Worm (Caenorhabditis elegans) whole organism, young adult: ENCODE measurements around the gene srx-14.
A peak's percentile ranks its signal among the peaks of the same experiment; 100 is the strongest.

Source experiments
- F10E7.11 ChIP-seq: sonication (generic microtip); optimal IDR thresholded peaks from 2 replicates; lab custom pipeline; 2017; ENCODE audit warnings: mild to moderate bottlenecking, missing genetic modification characterization, moderate library complexity, missing compliant biosample characterization
- F23B12.7 ChIP-seq: sonication (generic microtip); optimal IDR thresholded peaks from 2 replicates; lab custom pipeline; 2017; ENCODE audit warnings: missing genetic modification characterization, mild to moderate bottlenecking, missing compliant biosample characterization, antibody characterized with exemption, moderate library complexity; ENCODE audit not compliant: insufficient read depth
- F37B4.10 ChIP-seq: fragments of 200-800 bp; sonication (Bioruptor generic); IDR thresholded peaks from 2 replicates; pipeline ENCODE4 v1.3.6; 2022; ENCODE audit warnings: missing genetic modification characterization, missing compliant biosample characterization
- K11D2.4 ChIP-seq: fragments of 200-800 bp; sonication (Bioruptor generic); IDR thresholded peaks from 2 replicates; pipeline ENCODE4 v1.3.6; 2022; ENCODE audit warnings: missing genetic modification reagents, missing genetic modification characterization, missing compliant biosample characterization
- akir-1 ChIP-seq: fragments of 200-800 bp; sonication (Bioruptor generic); optimal IDR thresholded peaks from 2 replicates; lab custom pipeline; 2018; ENCODE audit warnings: mild to moderate bottlenecking, missing genetic modification characterization, moderate library complexity, missing compliant biosample characterization
- aptf-3 ChIP-seq: fragments of 200-800 bp; sonication (Bioruptor generic); IDR thresholded peaks from 2 replicates; pipeline ENCODE4 v1.3.6; 2022; ENCODE audit warnings: missing genetic modification characterization, missing compliant biosample characterization
- athp-1 ChIP-seq: sonication (generic microtip); optimal IDR thresholded peaks from 2 replicates; lab custom pipeline; 2017; ENCODE audit warnings: mild to moderate bottlenecking, missing genetic modification characterization, missing compliant biosample characterization
- attf-3 ChIP-seq: fragments of 200-800 bp; sonication (Bioruptor generic); conservative IDR thresholded peaks from 2 replicates; pipeline ENCODE4 v1.3.6; 2022; ENCODE audit warnings: missing genetic modification reagents, missing genetic modification characterization, missing compliant biosample characterization
- attf-5 ChIP-seq: fragments of 200-800 bp; sonication (Bioruptor generic); optimal IDR thresholded peaks from 2 replicates; lab custom pipeline; 2018; ENCODE audit warnings: mild to moderate bottlenecking, missing genetic modification characterization, missing compliant biosample characterization
- cebp-1 ChIP-seq, 2 experiments: fragments of 200-800 bp in 1 of 2; sonication (Bioruptor generic) in 1 of 2; sonication (generic microtip) in 1 of 2; IDR thresholded peaks in 1 of 2; optimal IDR thresholded peaks in 1 of 2; 2 replicates each; pipeline versions ENCODE4 v1.3.6 to Lab custom; 2017 to 2022; ENCODE audit warnings: missing compliant biosample characterization in 2 of 2, missing genetic modification characterization in 2 of 2, mild to moderate bottlenecking in 1 of 2, missing genetic modification reagents in 1 of 2, moderate library complexity in 1 of 2
- ceh-58 ChIP-seq: fragments of 200-800 bp; sonication (Bioruptor generic); IDR thresholded peaks from 2 replicates; pipeline ENCODE4 v1.3.6; 2022; ENCODE audit warnings: missing genetic modification characterization, missing compliant biosample characterization
- dox-1 ChIP-seq: fragments of 200-800 bp; sonication (Bioruptor generic); IDR thresholded peaks from 2 replicates; pipeline ENCODE4 v1.3.6; 2022; ENCODE audit warnings: missing genetic modification reagents, missing genetic modification characterization, missing compliant biosample characterization
- egrh-3 ChIP-seq: fragments of 200-800 bp; sonication (Bioruptor generic); IDR thresholded peaks from 2 replicates; pipeline ENCODE4 v1.3.6; 2022; ENCODE audit warnings: missing genetic modification reagents, missing genetic modification characterization, missing compliant biosample characterization
- hmg-1.2 ChIP-seq: fragments of 200-800 bp; sonication (Bioruptor generic); IDR thresholded peaks from 2 replicates; pipeline ENCODE4 v1.3.6; 2022; ENCODE audit warnings: missing genetic modification reagents, missing genetic modification characterization, missing compliant biosample characterization
- lin-54 ChIP-seq: fragments of 200-800 bp; sonication (Bioruptor generic); optimal IDR thresholded peaks from 2 replicates; lab custom pipeline; 2018; ENCODE audit warnings: mild to moderate bottlenecking, missing genetic modification characterization, missing compliant biosample characterization
- lir-1 ChIP-seq: fragments of 200-800 bp; sonication (Bioruptor generic); conservative IDR thresholded peaks from 2 replicates; pipeline ENCODE4 v1.3.6; 2022; ENCODE audit warnings: missing genetic modification reagents, missing genetic modification characterization, missing compliant biosample characterization
- mcd-1 ChIP-seq: fragments of 200-800 bp; sonication (Bioruptor generic); IDR thresholded peaks from 2 replicates; pipeline ENCODE4 v1.3.6; 2022; ENCODE audit warnings: missing genetic modification reagents, missing genetic modification characterization, missing compliant biosample characterization
- nfyb-1 ChIP-seq: fragments of 200-800 bp; sonication (Bioruptor generic); IDR thresholded peaks from 2 replicates; pipeline ENCODE4 v1.3.6; 2022; ENCODE audit warnings: missing genetic modification reagents, missing genetic modification characterization, missing compliant biosample characterization
- nhr-179 ChIP-seq: sonication (generic microtip); optimal IDR thresholded peaks from 2 replicates; lab custom pipeline; 2016; ENCODE audit warnings: mild to moderate bottlenecking, missing genetic modification characterization, missing compliant biosample characterization
- nhr-80 ChIP-seq: sonication (generic microtip); optimal IDR thresholded peaks from 2 replicates; lab custom pipeline; 2016; ENCODE audit warnings: missing genetic modification characterization, missing compliant biosample characterization
- repo-1 ChIP-seq: sonication (generic microtip); optimal IDR thresholded peaks from 2 replicates; lab custom pipeline; 2017; ENCODE audit warnings: mild to moderate bottlenecking, missing genetic modification characterization, missing compliant biosample characterization
- sdz-38 ChIP-seq: sonication (generic microtip); optimal IDR thresholded peaks from 2 replicates; lab custom pipeline; 2016; ENCODE audit warnings: missing genotype, missing genetic modification characterization, missing compliant biosample characterization
- somi-1 ChIP-seq: fragments of 200-800 bp; sonication (Bioruptor generic); optimal IDR thresholded peaks from 2 replicates; lab custom pipeline; 2018; ENCODE audit warnings: mild to moderate bottlenecking, missing genetic modification characterization, missing compliant biosample characterization
- sptf-2 ChIP-seq: fragments of 200-800 bp; sonication (Bioruptor generic); optimal IDR thresholded peaks from 2 replicates; lab custom pipeline; 2018; ENCODE audit warnings: mild to moderate bottlenecking, missing genetic modification characterization, missing compliant biosample characterization
- tbp1 ChIP-seq: fragments of 200-800 bp; sonication (Bioruptor generic); optimal IDR thresholded peaks from 2 replicates; lab custom pipeline; 2018; ENCODE audit warnings: mild to moderate bottlenecking, missing genetic modification characterization, missing compliant biosample characterization
- zfh-2 ChIP-seq: fragments of 200-800 bp; sonication (Bioruptor generic); conservative IDR thresholded peaks from 2 replicates; pipeline ENCODE4 v1.3.6; 2022; ENCODE audit warnings: missing genetic modification reagents, missing genetic modification characterization, missing compliant biosample characterization
- zim-3 ChIP-seq: sonication (generic microtip); optimal IDR thresholded peaks from 2 replicates; lab custom pipeline; 2017; ENCODE audit warnings: mild to moderate bottlenecking, missing genetic modification characterization, moderate library complexity, missing compliant biosample characterization
- ztf-18 ChIP-seq: sonication (generic microtip); optimal IDR thresholded peaks from 2 replicates; lab custom pipeline; 2016; ENCODE audit warnings: missing genotype, mild to moderate bottlenecking, missing genetic modification characterization, missing compliant biosample characterization
- ztf-26 ChIP-seq: sonication (generic microtip); optimal IDR thresholded peaks from 2 replicates; lab custom pipeline; 2017; ENCODE audit warnings: missing genetic modification characterization, missing compliant biosample characterization
- ztf-28 ChIP-seq: fragments of 200-800 bp; sonication (Bioruptor generic); IDR thresholded peaks from 2 replicates; pipeline ENCODE4 v1.3.6; 2022; ENCODE audit warnings: missing genetic modification reagents, missing genetic modification characterization, missing compliant biosample characterization

Gene srx-14

DNA sequence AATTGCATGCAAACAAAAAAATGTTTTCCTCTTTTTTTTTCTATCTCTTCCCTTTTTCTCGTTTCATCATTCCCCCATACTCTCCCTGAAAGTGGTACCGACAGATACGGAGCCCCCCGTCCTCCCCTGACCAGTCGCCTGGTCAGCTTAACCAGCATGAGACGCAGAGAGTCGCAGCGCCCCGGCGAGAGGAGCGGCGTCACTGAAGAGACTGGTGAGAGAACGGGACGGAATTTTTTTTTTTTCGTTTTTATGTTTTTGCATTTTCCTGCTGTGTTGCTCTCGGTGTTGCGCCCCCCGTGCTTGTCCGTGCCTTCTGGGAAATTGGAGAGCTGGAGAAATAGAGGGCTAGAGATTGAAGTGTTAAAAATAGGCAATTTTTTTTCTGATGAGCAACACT, 43.2 kb downstream of the srx-14 start (continued):
- TF ChIP-seq nfyb-1 (GFP tag; lab: Robert Waterston, UW) (0 out of 2 replicates have a peak, but pooled peaks have one; percentile 28), ztf-18 (tag; lab: Kevin White, UChicago) (peak; percentile 23), K11D2.4 (GFP tag; lab: Robert Waterston, UW) (peak; percentile 83), cebp-1 (GFP tag; IDR thresholded peaks at IDR 0.05; lab: Robert Waterston, UW) (no peak), cebp-1 (tag; optimal IDR thresholded peaks at IDR 0.05; lab: Kevin White, UChicago) (peak; percentile 72), ztf-26 (tag; lab: Kevin White, UChicago) (no peak), zim-3 (tag; lab: Kevin White, UChicago) (no peak), sptf-2 (GFP tag; lab: Kevin White, UChicago) (no peak), F23B12.7 (peak; percentile 40), nhr-80 (peak; percentile 88), repo-1 (tag; lab: Kevin White, UChicago) (no peak), lin-54 (GFP tag; lab: Kevin White, UChicago) (peak; percentile 9)
- TF ChIP-seq, all 124 proteins: peak for 19

DNA sequence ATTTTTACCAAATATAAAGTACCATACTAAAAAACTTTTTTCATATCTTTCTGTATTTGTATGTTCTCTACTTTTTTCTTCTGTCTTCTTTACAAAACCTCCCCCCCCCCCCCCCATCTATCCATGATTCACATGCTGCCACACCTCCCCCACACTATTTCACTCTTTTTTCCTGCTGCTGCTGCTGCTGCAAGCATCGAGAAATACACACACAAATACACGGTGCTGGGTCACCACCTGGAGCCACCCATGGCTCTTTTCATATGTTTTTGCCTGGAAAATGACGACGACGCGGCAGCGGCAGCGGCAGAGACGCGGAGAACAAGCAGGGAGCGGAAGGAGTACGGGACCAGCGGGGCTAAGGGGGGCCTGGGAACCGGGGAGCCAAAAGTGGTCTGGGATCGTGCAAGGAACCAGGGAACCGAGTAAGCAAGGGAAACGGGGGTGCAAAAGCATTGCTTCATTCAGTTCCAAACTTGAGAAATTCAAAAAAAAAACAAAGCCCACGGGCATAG, 44.8 kb downstream of the srx-14 start:
- peak; percentile 80; the same call in 1 of the 2 replicates for TF ChIP-seq egrh-3 (GFP tag; lab: Robert Waterston, UW)
- no peak for TF ChIP-seq sdz-38
- no peak for TF ChIP-seq lin-54 (GFP tag; lab: Kevin White, UChicago)
- TF ChIP-seq F37B4.10 (GFP tag; lab: Robert Waterston, UW): 0 out of 2 replicates have a peak, but pooled peaks have one; percentile 15
- peak; percentile 89 for TF ChIP-seq zfh-2 (GFP tag; lab: Robert Waterston, UW)
- no peak for TF ChIP-seq nhr-80
- no peak for TF ChIP-seq attf-3 (GFP tag; lab: Robert Waterston, UW)
- no peak for TF ChIP-seq somi-1 (GFP tag; lab: Kevin White, UChicago)
- no peak for TF ChIP-seq lir-1 (GFP tag; lab: Robert Waterston, UW)
- TF ChIP-seq akir-1: no peak

DNA sequence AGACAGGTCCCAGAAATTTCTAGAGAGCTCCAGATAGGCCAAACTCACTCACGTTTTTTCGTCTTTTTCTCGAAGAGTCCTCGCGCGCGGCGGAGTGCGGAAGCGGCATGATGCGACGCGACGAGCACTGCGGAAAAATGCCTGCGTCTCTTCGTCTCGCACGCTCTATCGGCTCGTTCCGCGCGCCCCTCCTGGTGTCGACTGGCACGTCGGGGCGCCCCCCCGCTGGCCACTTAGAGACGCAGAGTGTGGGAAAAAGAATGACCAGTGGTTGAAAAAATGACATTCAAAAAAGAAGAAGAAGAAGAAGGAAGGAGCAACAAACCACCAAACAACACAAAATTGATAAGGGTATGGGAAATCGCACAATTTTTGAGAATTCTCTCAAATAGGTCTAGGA, 46.1 kb downstream of the srx-14 start, which contains the start of gene znf-782:
Gene znf-782 (minus strand): TSS at position 96 of the 400 bp plus-strand sequence.
- TF ChIP-seq attf-5 (GFP tag; lab: Kevin White, UChicago) (peak; percentile 14), nhr-80 (peak; percentile 68), ztf-28 (GFP tag; lab: Robert Waterston, UW) (no peak), zfh-2 (GFP tag; lab: Robert Waterston, UW) (peak; percentile 96), cebp-1 (GFP tag; IDR thresholded peaks at IDR 0.05; lab: Robert Waterston, UW) (no peak), cebp-1 (tag; optimal IDR thresholded peaks at IDR 0.05; lab: Kevin White, UChicago) (peak; percentile 4), mcd-1 (0 out of 2 replicates have a peak, but pooled peaks have one; percentile 19), hmg-1.2 (GFP tag; lab: Robert Waterston, UW) (peak; percentile 81), dox-1 (GFP tag; lab: Robert Waterston, UW) (peak; percentile 49; the same call in 1 of the 2 replicates), nfyb-1 (GFP tag; lab: Robert Waterston, UW) (0 out of 2 replicates have a peak, but pooled peaks have one; percentile 41), somi-1 (GFP tag; lab: Kevin White, UChicago) (no peak), egrh-3 (GFP tag; lab: Robert Waterston, UW) (peak; percentile 90)
- TF ChIP-seq, all 124 proteins: peak for 9

DNA sequence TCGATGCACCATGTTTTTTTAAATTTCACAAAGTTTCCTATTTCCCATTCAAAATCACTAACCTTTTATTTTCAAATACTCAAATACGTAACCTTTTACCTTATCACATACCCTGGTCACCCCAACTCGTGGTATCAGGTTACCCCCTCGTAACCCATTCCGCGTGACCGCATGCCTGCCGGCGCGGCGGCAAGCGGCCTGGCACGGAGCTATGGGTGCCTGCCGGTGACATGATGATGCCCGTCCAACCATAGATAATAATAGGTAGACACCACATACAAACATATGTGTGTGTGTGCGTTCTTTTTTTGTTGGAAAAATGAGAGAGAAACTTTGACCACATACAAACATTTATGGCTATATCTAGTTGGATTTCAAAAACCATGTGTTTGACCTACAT, 48.0 kb downstream of the srx-14 start:
- TF ChIP-seq zfh-2 (GFP tag; lab: Robert Waterston, UW) (peak; percentile 71), zim-3 (tag; lab: Kevin White, UChicago) (no peak), tbp1 (no peak)
- TF ChIP-seq, all 124 proteins: peak for 1

DNA sequence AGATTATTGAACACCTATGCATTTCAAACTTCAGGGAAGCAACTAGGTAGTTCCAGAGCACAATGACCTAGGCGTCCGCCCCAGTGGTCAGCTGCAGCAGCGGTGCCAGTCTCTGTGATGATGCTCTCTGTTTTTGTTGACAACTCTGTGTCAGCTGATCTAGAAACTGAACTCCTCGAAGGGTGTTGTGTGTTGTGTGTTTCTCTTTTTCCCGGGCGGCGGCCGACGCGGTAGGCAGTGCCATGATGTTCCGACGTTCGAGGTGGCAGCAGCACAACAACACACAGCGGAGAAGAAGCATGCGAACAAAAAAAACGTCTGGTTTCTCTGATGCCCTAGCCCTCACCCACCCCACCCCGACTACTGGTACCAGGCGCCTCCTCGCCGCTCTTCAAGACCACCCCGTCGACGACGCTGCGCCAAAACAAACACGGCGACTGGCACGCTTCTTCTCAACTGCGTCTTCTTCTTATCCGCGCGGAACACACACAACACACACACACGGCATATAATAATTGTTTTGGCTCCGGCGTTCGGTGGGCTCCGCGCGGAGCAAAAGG, 49.2 kb downstream of the srx-14 start:
- TF ChIP-seq F10E7.11 (tag; lab: Kevin White, UChicago): no peak
- no peak for TF ChIP-seq somi-1 (GFP tag; lab: Kevin White, UChicago)
- no peak for TF ChIP-seq athp-1 (tag; lab: Kevin White, UChicago)
- no peak for TF ChIP-seq attf-3 (GFP tag; lab: Robert Waterston, UW)
- TF ChIP-seq nhr-179 (tag; lab: Kevin White, UChicago): no peak
- peak; percentile 89 for TF ChIP-seq zfh-2 (GFP tag; lab: Robert Waterston, UW)
- no peak for TF ChIP-seq nhr-80
- no peak for TF ChIP-seq aptf-3 (GFP tag; lab: Robert Waterston, UW)
- TF ChIP-seq egrh-3 (GFP tag; lab: Robert Waterston, UW): 0 out of 2 replicates have a peak, but pooled peaks have one; percentile 54
- no peak for TF ChIP-seq ceh-58
